Worm (Caenorhabditis elegans): ENCODE data around the gene H41C03.1.

Gene H41C03.1

DNA sequence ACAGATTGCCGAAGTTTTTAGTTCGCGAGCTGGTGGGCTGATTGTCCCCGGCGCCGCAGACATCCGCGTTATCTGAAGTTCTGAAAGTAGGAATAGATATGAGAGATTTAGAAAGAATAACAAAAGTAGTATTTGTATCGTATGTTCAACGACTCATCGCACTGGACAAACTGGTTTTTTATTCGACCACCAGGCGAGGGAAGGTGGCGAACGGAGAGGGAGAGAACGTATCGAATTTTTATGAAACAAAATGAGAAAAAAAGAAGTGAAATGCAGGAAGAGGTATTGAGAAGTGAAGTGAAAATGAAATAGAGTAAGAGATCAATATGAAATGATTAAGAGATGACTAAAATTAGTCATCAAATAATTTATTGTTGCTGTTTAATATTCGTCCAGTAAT lies 26.9 kb upstream of the H41C03.1 start, which contains the start of gene tbc-2:
TSS of gene tbc-2 (minus strand) at position 80 of the 400 bp plus-strand sequence.
- TF ChIP-seq fos-1 (tag; optimal IDR thresholded peaks at IDR 0.05) = no peak
- no peak for TF ChIP-seq pax-3 (tag; optimal IDR thresholded peaks at IDR 0.05)
- TF ChIP-seq sup-37 (GFP tag; optimal IDR thresholded peaks at IDR 0.05) = no peak
- TF ChIP-seq blmp-1 (tag; optimal IDR thresholded peaks at IDR 0.05) = peak; percentile 74
- no peak for TF ChIP-seq unc-30 (tag; optimal IDR thresholded peaks at IDR 0.05)
- TF ChIP-seq lir-3 (tag; optimal IDR thresholded peaks at IDR 0.05; ENCODE audit: poor library complexity) = no peak
- no peak for TF ChIP-seq swsn-7 (tag; optimal IDR thresholded peaks at IDR 0.05)
- no peak for TF ChIP-seq lsy-2 (tag; optimal IDR thresholded peaks at IDR 0.05)
- TF ChIP-seq mep-1 (tag; optimal IDR thresholded peaks at IDR 0.05) = no peak
- peak in 1 of 6 experiments; percentile 36 for TF ChIP-seq elt-3 (tag; optimal IDR thresholded peaks at IDR 0.05)
- TF ChIP-seq lin-14 (GFP tag; optimal IDR thresholded peaks at IDR 0.05) = peak; percentile 51
- TF ChIP-seq lin-15B (tag; optimal IDR thresholded peaks at IDR 0.05) = no peak
- no peak for TF ChIP-seq mab-9 (GFP tag; IDR thresholded peaks at IDR 0.05)
- no peak for TF ChIP-seq ceh-82 (tag; optimal IDR thresholded peaks at IDR 0.05)
- no peak for TF ChIP-seq mef-2 (tag; optimal IDR thresholded peaks at IDR 0.05)
- no peak for TF ChIP-seq nhr-237 (tag; optimal IDR thresholded peaks at IDR 0.05)
- no peak for TF ChIP-seq ceh-63 (GFP tag; optimal IDR thresholded peaks at IDR 0.05)
- no peak for TF ChIP-seq ets-5 (GFP tag; IDR thresholded peaks at IDR 0.05)
- TF ChIP-seq grh-1 (GFP tag; IDR thresholded peaks at IDR 0.05) = peak; percentile 30; the same call in 1 of the 2 replicates
- no peak for TF ChIP-seq F16B12.6 (tag; optimal IDR thresholded peaks at IDR 0.05)
- no peak for TF ChIP-seq nhr-28 (tag; optimal IDR thresholded peaks at IDR 0.05)
- no peak for TF ChIP-seq hlh-17 (GFP tag; optimal IDR thresholded peaks at IDR 0.05; ENCODE audit: borderline replicate concordance)

DNA sequence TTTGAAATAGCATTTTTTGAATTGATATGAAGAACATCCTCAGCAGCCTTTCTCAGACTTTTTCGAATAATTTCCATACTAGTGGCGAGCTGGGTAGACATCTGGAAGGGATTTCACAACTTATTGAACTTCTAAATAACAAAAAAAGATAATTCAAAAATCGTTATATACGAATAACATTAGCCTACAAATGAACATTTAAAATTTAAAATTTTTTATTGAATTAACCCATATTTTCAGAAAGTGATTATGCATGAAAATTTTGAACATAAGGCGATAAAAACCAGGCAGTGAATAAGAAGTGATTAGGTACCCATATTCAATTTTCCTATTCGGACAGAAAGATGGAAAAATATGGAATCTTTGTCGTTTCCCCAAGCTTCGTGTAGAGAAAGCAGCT lies 25.7 kb upstream of the H41C03.1 start, which contains the start of gene ZK1248.11:
TSS of gene ZK1248.11 (minus strand) at position 101 of the 400 bp plus-strand sequence.
- no peak for TF ChIP-seq ama-1 (optimal IDR thresholded peaks at IDR 0.05)
- TF ChIP-seq unc-130 (tag; optimal IDR thresholded peaks at IDR 0.05) = no peak
- TF ChIP-seq lin-13 (GFP tag; optimal IDR thresholded peaks at IDR 0.05) = no peak
- TF ChIP-seq skn-1 (tag; optimal IDR thresholded peaks at IDR 0.05) = no peak
- TF ChIP-seq unc-62 (GFP tag; optimal IDR thresholded peaks at IDR 0.05) = no peak
- no peak for TF ChIP-seq tlp-1 (tag; optimal IDR thresholded peaks at IDR 0.05)
- no peak for TF ChIP-seq pag-3 (tag; optimal IDR thresholded peaks at IDR 0.05; ENCODE audit: borderline replicate concordance, insufficient read depth)
- no peak for TF ChIP-seq ztf-11 (tag; optimal IDR thresholded peaks at IDR 0.05)
- no peak for TF ChIP-seq jun-1 (tag; optimal IDR thresholded peaks at IDR 0.05)
- no peak for TF ChIP-seq xbp-1 (tag; optimal IDR thresholded peaks at IDR 0.05)
- no peak for TF ChIP-seq F16B12.6 (tag; optimal IDR thresholded peaks at IDR 0.05)
- TF ChIP-seq lin-39 (tag; optimal IDR thresholded peaks at IDR 0.05) = no peak
- no peak for TF ChIP-seq sptf-1 (tag; optimal IDR thresholded peaks at IDR 0.05)
- no peak for TF ChIP-seq ceh-63 (GFP tag; optimal IDR thresholded peaks at IDR 0.05)
- TF ChIP-seq lir-3 (tag; optimal IDR thresholded peaks at IDR 0.05; ENCODE audit: poor library complexity) = no peak
- no peak for TF ChIP-seq rnt-1 (tag; optimal IDR thresholded peaks at IDR 0.05)
- no peak for TF ChIP-seq ceh-82 (tag; optimal IDR thresholded peaks at IDR 0.05)
- no peak for TF ChIP-seq dpl-1 (GFP tag; optimal IDR thresholded peaks at IDR 0.05)
- TF ChIP-seq irx-1 (tag; optimal IDR thresholded peaks at IDR 0.05) = no peak

DNA sequence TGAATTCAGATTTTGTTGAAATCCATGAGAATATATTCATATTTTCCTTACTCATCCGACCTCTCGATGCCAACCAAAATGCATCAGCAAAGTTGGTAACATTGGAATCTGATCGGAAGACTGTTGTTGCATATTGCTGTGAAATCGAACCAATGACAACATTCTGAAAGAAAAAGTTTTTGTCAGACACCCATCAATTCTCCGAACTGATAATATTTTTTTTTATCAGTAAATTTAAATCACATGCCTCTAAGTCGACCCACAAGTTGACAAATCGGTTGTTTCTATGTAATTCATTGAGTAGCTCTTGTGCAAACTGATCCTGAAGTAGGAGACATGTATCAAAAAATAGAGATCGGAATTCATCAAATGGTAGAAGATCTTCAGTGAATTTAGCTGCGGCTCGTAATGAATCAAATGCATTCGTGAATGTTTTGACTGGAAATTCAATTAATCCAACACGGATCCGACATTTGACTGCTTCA lies 24.2 kb upstream of the H41C03.1 start, which contains the start of gene col-74:
TSS of gene col-74 (plus strand) at position 435 of the 485 bp plus-strand sequence.
- TF ChIP-seq nhr-47 (tag; optimal IDR thresholded peaks at IDR 0.05) (no peak), elt-2 (tag; optimal IDR thresholded peaks at IDR 0.05) (peak; percentile 55)
